Fruit fly (Drosophila melanogaster): ENCODE results near the gene CG9997.

DNA sequence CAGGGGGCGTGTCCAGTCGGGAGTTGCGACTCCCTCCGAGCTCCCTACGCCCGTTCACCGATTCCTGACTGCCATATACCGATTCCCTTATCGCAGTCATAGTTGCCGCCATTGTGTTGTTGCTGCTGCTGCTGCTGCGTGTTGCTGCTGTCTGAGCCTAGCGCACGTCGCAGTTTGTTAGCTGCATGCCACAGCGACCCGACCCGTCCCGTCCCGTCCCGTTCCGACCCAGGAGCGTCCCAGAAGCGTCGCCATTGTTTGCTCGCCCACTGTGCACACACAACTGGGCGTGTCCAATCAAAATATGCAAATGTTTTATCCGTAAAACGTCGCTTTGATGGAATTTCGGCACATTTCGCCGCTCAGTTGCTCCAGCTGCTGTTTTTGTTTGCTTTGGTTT, 18.9 kb upstream of the CG9997 start:
- TF ChIP-seq CG8478 (optimal IDR thresholded peaks at IDR 0.05) (no peak), CTCF (optimal IDR thresholded peaks at IDR 0.05) (no peak)
